Worm (Caenorhabditis elegans) whole organism, mixed stage, embryonic: ENCODE results near the gene lev-9.

ENCODE experiments used
- M03D4.4 ChIP-seq: sonication (generic microtip); optimal IDR thresholded peaks from 2 replicates; lab custom pipeline; 2017; ENCODE audit warnings: mild to moderate bottlenecking, missing genetic modification characterization, missing compliant biosample characterization
- ceh-43 ChIP-seq: fragments of 200-800 bp; sonication (Bioruptor generic); optimal IDR thresholded peaks from 2 replicates; lab custom pipeline; 2018; ENCODE audit warnings: mild to moderate bottlenecking, missing genetic modification characterization, moderate library complexity, missing compliant biosample characterization
- ces-1 ChIP-seq: fragments of 150-350 bp; optimal IDR thresholded peaks from 2 replicates; lab custom pipeline; 2014; ENCODE audit warnings: missing biosample characterization, missing genetic modification reagents, missing genetic modification characterization
- elt-1 ChIP-seq: sonication (generic microtip); optimal IDR thresholded peaks from 2 replicates; lab custom pipeline; 2017; ENCODE audit warnings: missing genetic modification characterization, mild to moderate bottlenecking, missing compliant biosample characterization, antibody characterized with exemption, moderate library complexity, borderline replicate concordance; ENCODE audit not compliant: insufficient read depth
- elt-3 ChIP-seq: fragments of 150-350 bp; optimal IDR thresholded peaks from 2 replicates; lab custom pipeline; 2014; ENCODE audit warnings: missing biosample characterization, missing genetic modification characterization
- ham-2 ChIP-seq: fragments of 200-800 bp; sonication (Bioruptor generic); optimal IDR thresholded peaks from 2 replicates; lab custom pipeline; 2018; ENCODE audit warnings: mild to moderate bottlenecking, missing genetic modification characterization, missing compliant biosample characterization
- nhr-237 ChIP-seq: fragments of 150-350 bp; optimal IDR thresholded peaks from 2 replicates; lab custom pipeline; 2014; ENCODE audit warnings: missing biosample characterization, missing genetic modification characterization
- nhr-76 ChIP-seq: sonication (generic microtip); optimal IDR thresholded peaks from 2 replicates; lab custom pipeline; 2017; ENCODE audit warnings: missing biosample characterization, missing genetic modification characterization
- pha-4 ChIP-seq: fragments of 150-350 bp; optimal IDR thresholded peaks from 2 replicates; lab custom pipeline; 2018; ENCODE audit warnings: missing biosample characterization, missing genetic modification reagents, missing genetic modification characterization
- snpc-4 ChIP-seq: fragments of 150-350 bp; optimal IDR thresholded peaks from 2 replicates; lab custom pipeline; 2014; ENCODE audit warnings: missing biosample characterization, missing genetic modification characterization
- sptf-1 ChIP-seq: sonication (generic microtip); optimal IDR thresholded peaks from 2 replicates; lab custom pipeline; 2017; ENCODE audit warnings: mild to moderate bottlenecking, missing genetic modification characterization, moderate library complexity, missing compliant biosample characterization
- tbx-8 ChIP-seq: fragments of 200-800 bp; sonication (Bioruptor generic); optimal IDR thresholded peaks from 2 replicates; lab custom pipeline; 2018; ENCODE audit warnings: mild to moderate bottlenecking, missing genetic modification characterization, moderate library complexity, missing compliant biosample characterization
- unc-39 ChIP-seq: fragments of 150-350 bp; optimal IDR thresholded peaks from 2 replicates; lab custom pipeline; 2014; ENCODE audit warnings: missing biosample characterization, missing genetic modification characterization

DNA sequence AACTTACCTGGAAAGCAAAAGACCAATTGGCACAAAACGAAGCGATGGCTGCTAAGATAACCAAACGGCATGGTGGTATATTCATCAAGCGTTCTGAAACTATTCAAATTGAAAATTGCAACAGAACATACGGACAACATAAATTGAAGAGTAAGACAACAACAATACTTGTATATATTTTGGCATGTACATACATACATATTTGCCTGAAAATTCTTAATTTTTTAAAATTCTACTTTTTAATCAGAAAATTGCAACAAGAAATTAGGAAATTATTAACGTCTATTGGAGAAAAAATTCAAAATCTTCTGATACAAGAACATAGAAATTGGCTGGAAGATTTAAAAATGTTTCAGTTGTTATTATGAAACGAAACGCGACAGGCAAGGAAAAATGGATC, 46.4 kb upstream of the lev-9 start, which contains the start of gene C03B1.13:
- no peak for TF ChIP-seq pha-4
- no peak for TF ChIP-seq snpc-4
- TF ChIP-seq nhr-237 (tag; lab: Kevin White, UChicago) = no peak
- TF ChIP-seq ham-2 (GFP tag; lab: Kevin White, UChicago) = no peak
- TF ChIP-seq elt-1 (tag; lab: Kevin White, UChicago) = no peak
- no peak for TF ChIP-seq elt-3 (tag; lab: Kevin White, UChicago)
- TF ChIP-seq unc-39 = no peak
- no peak for TF ChIP-seq M03D4.4 (tag; lab: Kevin White, UChicago)
- TF ChIP-seq ces-1 (GFP tag; lab: Kevin White, UChicago) = no peak
- no peak for TF ChIP-seq tbx-8 (GFP tag; lab: Kevin White, UChicago)
- no peak for TF ChIP-seq sptf-1
- no peak for TF ChIP-seq ceh-43
- no peak for TF ChIP-seq nhr-76 (tag; lab: Kevin White, UChicago)
